Worm (Caenorhabditis elegans): Measurements from ENCODE around the gene nhr-221.

DNA sequence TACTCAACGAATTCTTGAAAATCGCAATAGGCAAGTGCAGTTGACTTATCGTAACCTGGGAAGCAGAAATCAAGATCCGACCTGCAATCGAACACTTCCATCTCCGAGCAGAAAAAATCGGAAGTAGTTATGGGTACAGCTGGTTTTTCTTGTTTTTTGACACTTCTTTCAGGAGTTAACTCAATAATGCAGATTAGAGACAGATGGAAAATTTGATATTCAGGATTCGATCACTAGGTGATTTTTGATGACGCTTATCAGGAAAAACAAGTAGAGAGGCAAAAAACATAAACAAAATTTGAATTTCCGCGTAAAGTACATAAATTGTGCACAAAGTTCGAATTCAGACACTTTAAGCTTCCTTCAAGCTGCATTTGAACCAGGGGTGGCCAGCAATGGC is 13.6 kb upstream of the nhr-221 start, which contains the start of gene srw-130:
- TF ChIP-seq pes-1 (GFP tag; IDR thresholded peaks at IDR 0.05) (no peak), ama-1 (optimal IDR thresholded peaks at IDR 0.05) (no peak), sea-1 (GFP tag; conservative IDR thresholded peaks at IDR 0.05) (no peak), hmbx-1 (tag; optimal IDR thresholded peaks at IDR 0.05) (no peak), aly-1 (tag; optimal IDR thresholded peaks at IDR 0.05) (no peak), F13C5.2 (tag; optimal IDR thresholded peaks at IDR 0.05) (no peak), scrt-1 (GFP tag; IDR thresholded peaks at IDR 0.05) (no peak), B0310.2 (tag; optimal IDR thresholded peaks at IDR 0.05) (no peak)

All from whole organism, early embryonic.